Fruit fly (Drosophila melanogaster) whole organism, embryonic: ENCODE measurements around the gene CG32379.

Experiments
- Atf-2 ChIP-seq: fragments of 200-800 bp; sonication (Bioruptor generic); optimal IDR thresholded peaks from 2 replicates; lab custom pipeline; 2016; ENCODE audit warnings: missing biosample characterization, missing genetic modification characterization
- Bgb ChIP-seq: fragments of 200-800 bp; sonication (Bioruptor generic); IDR thresholded peaks from 2 replicates; pipeline ENCODE4 v1.3.6; 2022; ENCODE audit warnings: missing biosample characterization, missing genetic modification characterization; ENCODE audit not compliant: partially characterized antibody
- CG10209 ChIP-seq: fragments of 200-800 bp; sonication (Bioruptor generic); optimal IDR thresholded peaks from 3 replicates; lab custom pipeline; 2017; ENCODE audit warnings: missing biosample characterization, mild to moderate bottlenecking, missing genetic modification characterization, missing genetic modification reagents
- CG1024 ChIP-seq: fragments of 200-800 bp; sonication (Bioruptor generic); IDR thresholded peaks from 2 replicates; pipeline ENCODE4 v1.3.6; 2022; ENCODE audit warnings: missing biosample characterization, missing genetic modification characterization
- CG10321 ChIP-seq: fragments of 200-800 bp; sonication (Bioruptor generic); IDR thresholded peaks from 2 replicates; pipeline ENCODE4 v1.3.6; 2022; ENCODE audit warnings: missing biosample characterization, missing genetic modification characterization
- CG11560 ChIP-seq: fragments of 200-800 bp; sonication (Bioruptor generic); IDR thresholded peaks from 3 replicates; pipeline ENCODE4 v1.3.6; 2022; ENCODE audit warnings: missing biosample characterization, missing genetic modification characterization
- CG11723 ChIP-seq: fragments of 200-800 bp; sonication (Bioruptor generic); optimal IDR thresholded peaks from 2 replicates; lab custom pipeline; 2017; ENCODE audit warnings: missing biosample characterization, mild to moderate bottlenecking, missing genetic modification characterization
- CG12236 ChIP-seq: fragments of 200-800 bp; sonication (Bioruptor generic); optimal IDR thresholded peaks from 2 replicates; lab custom pipeline; 2016; ENCODE audit warnings: missing biosample characterization, missing genetic modification characterization
- CG13894 ChIP-seq: fragments of 200-800 bp; sonication (Bioruptor generic); optimal IDR thresholded peaks from 3 replicates; lab custom pipeline; 2018; ENCODE audit warnings: missing biosample characterization, mild to moderate bottlenecking, missing genetic modification characterization, moderate library complexity
- CG1603 ChIP-seq: fragments of 200-800 bp; sonication (Bioruptor generic); optimal IDR thresholded peaks from 2 replicates; lab custom pipeline; 2019; ENCODE audit warnings: missing biosample characterization, mild to moderate bottlenecking, missing genetic modification characterization, moderate library complexity
- CG17186 ChIP-seq: fragments of 200-800 bp; sonication (Bioruptor generic); optimal IDR thresholded peaks from 3 replicates; lab custom pipeline; 2017; ENCODE audit warnings: missing biosample characterization, missing genetic modification reagents, missing genetic modification characterization
- CG17612 ChIP-seq: fragments of 200-800 bp; sonication (Bioruptor generic); IDR thresholded peaks from 2 replicates; pipeline ENCODE4 v1.3.6; 2022; ENCODE audit warnings: missing biosample characterization, missing genetic modification characterization
- CG2120 ChIP-seq: fragments of 200-800 bp; sonication (Bioruptor generic); optimal IDR thresholded peaks from 3 replicates; lab custom pipeline; 2016; ENCODE audit warnings: missing biosample characterization, missing genetic modification characterization
- CG2712 ChIP-seq: fragments of 200-800 bp; optimal IDR thresholded peaks from 3 replicates; lab custom pipeline; 2019; ENCODE audit warnings: missing biosample characterization, mild to moderate bottlenecking, missing genetic modification characterization, moderate library complexity
- CG32532 ChIP-seq: fragments of 200-800 bp; sonication (Bioruptor generic); IDR thresholded peaks from 2 replicates; pipeline ENCODE4 v1.3.6; 2022; ENCODE audit warnings: missing biosample characterization, missing genetic modification characterization
- CG5953 ChIP-seq: fragments of 200-800 bp; sonication (Bioruptor generic); IDR thresholded peaks from 2 replicates; pipeline ENCODE4 v1.3.6; 2022; ENCODE audit warnings: missing biosample characterization, missing genetic modification characterization
- CG6175 ChIP-seq: fragments of 200-800 bp; sonication (Bioruptor generic); IDR thresholded peaks from 3 replicates; pipeline ENCODE4 v1.3.6; 2022; ENCODE audit warnings: missing biosample characterization, missing genetic modification characterization
- CG7271 ChIP-seq: fragments of 200-800 bp; sonication (Bioruptor generic); optimal IDR thresholded peaks from 2 replicates; lab custom pipeline; 2018; ENCODE audit warnings: missing biosample characterization, mild to moderate bottlenecking, missing genetic modification characterization, moderate library complexity
- CG7928 ChIP-seq: fragments of 200-800 bp; sonication (Bioruptor generic); optimal IDR thresholded peaks from 2 replicates; lab custom pipeline; 2017; ENCODE audit warnings: missing biosample characterization, mild to moderate bottlenecking, missing genetic modification characterization
- CG9609 ChIP-seq: fragments of 200-800 bp; sonication (Bioruptor generic); optimal IDR thresholded peaks from 3 replicates; lab custom pipeline; 2016; ENCODE audit warnings: missing biosample characterization, missing genetic modification characterization
- CG9932 ChIP-seq: fragments of 200-800 bp; sonication (Bioruptor generic); IDR thresholded peaks from 2 replicates; pipeline ENCODE4 v1.3.6; 2022; ENCODE audit warnings: missing biosample characterization, missing genetic modification characterization
- Chrac-16 ChIP-seq: fragments of 200-800 bp; sonication (Bioruptor generic); optimal IDR thresholded peaks from 3 replicates; lab custom pipeline; 2016; ENCODE audit warnings: missing biosample characterization, missing genetic modification characterization
- D ChIP-seq, 2 experiments: fragments of 200-800 bp in 1 of 2; fragments of >200 bp in 1 of 2; sonication (Bioruptor generic) in 1 of 2; optimal IDR thresholded peaks; 2 replicates in 1 of 2; 3 replicates in 1 of 2; lab custom pipeline; 2017; ENCODE audit warnings: mild to moderate bottlenecking in 1 of 2, missing biosample characterization in 1 of 2, missing genetic modification characterization in 1 of 2, missing genetic modification reagents in 1 of 2
- Deaf1 ChIP-seq: fragments of 200-800 bp; optimal IDR thresholded peaks from 3 replicates; lab custom pipeline; 2019; ENCODE audit warnings: missing biosample characterization, mild to moderate bottlenecking, missing genetic modification characterization, moderate library complexity
- Mad ChIP-seq: fragments of 200-800 bp; sonication (Bioruptor generic); optimal IDR thresholded peaks from 2 replicates; lab custom pipeline; 2016; ENCODE audit warnings: missing biosample characterization, missing genetic modification characterization
- PHDP ChIP-seq: fragments of 200-800 bp; sonication (Bioruptor generic); optimal IDR thresholded peaks from 3 replicates; lab custom pipeline; 2018; ENCODE audit warnings: missing biosample characterization, mild to moderate bottlenecking, missing genetic modification characterization, moderate library complexity
- Sry-δ ChIP-seq: fragments of 200-800 bp; sonication (Bioruptor generic); optimal IDR thresholded peaks from 2 replicates; lab custom pipeline; 2016; ENCODE audit warnings: missing biosample characterization, missing genetic modification characterization
- Ssrp ChIP-seq: fragments of 200-800 bp; sonication (Bioruptor generic); optimal IDR thresholded peaks from 2 replicates; lab custom pipeline; 2018; ENCODE audit warnings: missing biosample characterization, mild to moderate bottlenecking, missing genetic modification characterization, moderate library complexity
- abd-A ChIP-seq: fragments of 200-800 bp; sonication (Bioruptor generic); optimal IDR thresholded peaks from 3 replicates; lab custom pipeline; 2019; ENCODE audit warnings: missing biosample characterization, mild to moderate bottlenecking, missing genetic modification characterization, moderate library complexity
- al ChIP-seq: fragments of 200-800 bp; sonication (Bioruptor generic); IDR thresholded peaks from 2 replicates; pipeline ENCODE4 v1.3.6; 2022; ENCODE audit warnings: missing biosample characterization, missing genetic modification characterization
- ash1 ChIP-seq: fragments of 200-800 bp; sonication (Bioruptor generic); optimal IDR thresholded peaks from 2 replicates; lab custom pipeline; 2018; ENCODE audit warnings: missing biosample characterization, mild to moderate bottlenecking, missing genetic modification characterization
- da ChIP-seq: fragments of 200-800 bp; sonication (Bioruptor generic); optimal IDR thresholded peaks from 2 replicates; lab custom pipeline; 2016; ENCODE audit warnings: missing biosample characterization, missing genetic modification characterization
- dmrt11E ChIP-seq: fragments of 200-800 bp; sonication (Bioruptor generic); optimal IDR thresholded peaks from 3 replicates; lab custom pipeline; 2018; ENCODE audit warnings: missing biosample characterization, mild to moderate bottlenecking, missing genetic modification characterization, moderate library complexity
- dysf ChIP-seq: fragments of 200-800 bp; sonication (Bioruptor generic); IDR thresholded peaks from 3 replicates; pipeline ENCODE4 v1.3.6; 2022; ENCODE audit warnings: missing biosample characterization, missing genetic modification characterization
- gsb ChIP-seq: fragments of 200-800 bp; sonication (Bioruptor generic); IDR thresholded peaks from 2 replicates; pipeline ENCODE4 v1.3.6; 2022; ENCODE audit warnings: missing biosample characterization, missing genetic modification characterization
- klu ChIP-seq: fragments of 200-800 bp; sonication (Bioruptor generic); IDR thresholded peaks from 2 replicates; pipeline ENCODE4 v1.3.6; 2022; ENCODE audit warnings: missing biosample characterization, missing genetic modification characterization
- lbe ChIP-seq: fragments of 200-800 bp; sonication (Bioruptor generic); optimal IDR thresholded peaks from 2 replicates; lab custom pipeline; 2016; ENCODE audit warnings: missing biosample characterization, mild to moderate bottlenecking, missing genetic modification characterization
- lov ChIP-seq, 2 experiments: fragments of 200-800 bp in 1 of 2; fragments of >200 bp in 1 of 2; sonication (Bioruptor generic) in 1 of 2; IDR thresholded peaks in 1 of 2; optimal IDR thresholded peaks in 1 of 2; 2 replicates in 1 of 2; 3 replicates in 1 of 2; pipeline versions ENCODE4 v1.3.6 to Lab custom; 2017 to 2022; ENCODE audit warnings: missing biosample characterization in 1 of 2, missing genetic modification characterization in 1 of 2
- nau ChIP-seq: fragments of 200-800 bp; sonication (Bioruptor generic); optimal IDR thresholded peaks from 3 replicates; lab custom pipeline; 2017; ENCODE audit warnings: missing biosample characterization, mild to moderate bottlenecking, missing genetic modification characterization, missing genetic modification reagents
- onecut ChIP-seq: fragments of 200-800 bp; sonication (Bioruptor generic); IDR thresholded peaks from 2 replicates; pipeline ENCODE4 v1.3.6; 2022; ENCODE audit warnings: missing biosample characterization, missing genetic modification characterization
- org-1 ChIP-seq: fragments of 200-800 bp; sonication (Bioruptor generic); optimal IDR thresholded peaks from 2 replicates; lab custom pipeline; 2017; ENCODE audit warnings: missing biosample characterization, missing genetic modification characterization
- pfk ChIP-seq: fragments of 200-800 bp; sonication (Bioruptor generic); optimal IDR thresholded peaks from 2 replicates; lab custom pipeline; 2018; ENCODE audit warnings: missing biosample characterization, mild to moderate bottlenecking, missing genetic modification characterization, moderate library complexity
- rib ChIP-seq: fragments of 200-800 bp; sonication (Bioruptor generic); IDR thresholded peaks from 2 replicates; pipeline ENCODE4 v1.3.6; 2022; ENCODE audit warnings: missing biosample characterization, missing genetic modification characterization
- scrt ChIP-seq: fragments of 200-800 bp; sonication (Bioruptor generic); optimal IDR thresholded peaks from 2 replicates; lab custom pipeline; 2018; ENCODE audit warnings: missing biosample characterization, mild to moderate bottlenecking, missing genetic modification characterization, moderate library complexity
- shn ChIP-seq: fragments of 200-800 bp; sonication (Bioruptor generic); optimal IDR thresholded peaks from 3 replicates; lab custom pipeline; 2016; ENCODE audit warnings: missing biosample characterization, missing genetic modification characterization
- unpg ChIP-seq: fragments of 200-800 bp; sonication (Bioruptor generic); optimal IDR thresholded peaks from 3 replicates; lab custom pipeline; 2018; ENCODE audit warnings: missing biosample characterization, mild to moderate bottlenecking, missing genetic modification characterization, moderate library complexity
- wor ChIP-seq: fragments of 200-800 bp; sonication (Bioruptor generic); IDR thresholded peaks from 2 replicates; pipeline ENCODE4 v1.3.6; 2022; ENCODE audit warnings: missing biosample characterization, missing genetic modification characterization
- zf30C ChIP-seq: fragments of 200-800 bp; sonication (Bioruptor generic); optimal IDR thresholded peaks from 3 replicates; lab custom pipeline; 2018; ENCODE audit warnings: missing biosample characterization, mild to moderate bottlenecking, missing genetic modification characterization

The CG32379 gene

DNA sequence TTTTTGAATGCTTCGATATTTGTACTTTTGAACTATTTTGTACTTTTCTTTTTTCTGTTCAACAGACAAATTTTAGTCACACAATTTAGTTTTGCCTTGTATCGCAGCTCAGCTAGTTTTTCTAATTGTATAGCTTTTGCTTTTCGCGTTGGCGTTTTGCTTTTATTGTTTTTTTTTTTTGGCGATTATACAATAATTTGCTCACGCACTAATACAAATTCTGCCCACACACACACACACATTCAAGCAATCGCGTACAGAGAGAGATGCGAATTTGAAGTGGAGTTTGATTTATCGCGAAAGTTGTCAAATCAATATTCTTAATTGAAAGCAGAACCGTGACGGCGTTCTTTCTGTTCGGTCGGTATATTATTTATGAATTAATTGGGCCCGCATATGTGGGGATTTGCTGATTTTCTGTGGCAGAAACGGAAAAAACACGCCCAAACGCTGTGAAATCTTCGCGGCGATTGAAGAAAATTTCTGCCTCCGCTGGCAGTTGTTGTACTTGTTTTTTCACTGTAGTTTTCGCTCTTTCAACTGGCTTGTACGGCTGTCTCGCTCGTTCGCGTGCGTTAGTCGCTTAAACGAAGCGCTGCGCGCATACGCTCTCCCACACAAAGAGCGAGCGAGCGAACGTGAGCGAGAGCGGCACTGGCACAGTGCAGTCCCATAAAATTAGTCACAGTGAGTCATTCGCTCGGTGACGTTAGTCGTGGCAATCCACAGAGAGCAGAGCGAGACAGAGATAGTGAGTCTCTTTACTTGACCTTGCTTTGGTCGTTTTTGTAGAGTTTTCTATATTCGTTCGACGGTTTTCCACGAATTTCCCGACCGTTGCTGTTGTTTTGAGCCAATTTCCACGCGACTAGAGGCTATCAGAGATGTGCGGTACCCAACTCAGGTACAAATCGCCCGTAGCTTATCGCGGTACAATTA is 38.8 kb downstream of the CG32379 start, which contains the start of gene Rac2 (continued):
- TF ChIP-seq pfk (GFP tag; lab: Kevin White, UChicago) (peak; percentile 3), lov (optimal IDR thresholded peaks at IDR 0.05; lab: Kevin White, UChicago) (no peak), lov (GFP tag; IDR thresholded peaks at IDR 0.05; lab: Robert Waterston, UW) (no peak), da (no peak), Mad (GFP tag; lab: Kevin White, UChicago) (no peak), dysf (peak; percentile 40; the same call in 1 of the 3 replicates), unpg (GFP tag; lab: Kevin White, UChicago) (no peak), Bgb (GFP tag; lab: Robert Waterston, UW) (peak; percentile 36; the same call in 1 of the 2 replicates), klu (GFP tag; lab: Robert Waterston, UW) (no peak), CG17186 (GFP tag; lab: Kevin White, UChicago) (no peak), abd-A (tag; lab: Kevin White, UChicago) (peak; percentile 58), shn (GFP tag; lab: Kevin White, UChicago) (peak; percentile 85), CG13894 (tag; lab: Kevin White, UChicago) (no peak), zf30C (peak; percentile 83), CG9932 (GFP tag; lab: Robert Waterston, UW) (peak; percentile 52), CG10209 (GFP tag; lab: Kevin White, UChicago) (no peak), dmrt11E (no peak), gsb (GFP tag; lab: Robert Waterston, UW) (0 out of 2 replicates have a peak, but pooled peaks have one; percentile 7), wor (GFP tag; lab: Robert Waterston, UW) (no peak), org-1 (GFP tag; lab: Kevin White, UChicago) (no peak), CG10321 (GFP tag; lab: Robert Waterston, UW) (peak; percentile 96), rib (GFP tag; lab: Robert Waterston, UW) (peak; percentile 64; the same call in 1 of the 2 replicates), CG7928 (no peak), al (GFP tag; lab: Robert Waterston, UW) (no peak), CG6175 (no peak), PHDP (tag; lab: Kevin White, UChicago) (peak; percentile 23), onecut (GFP tag; lab: Robert Waterston, UW) (no peak), Atf-2 (GFP tag; lab: Kevin White, UChicago) (no peak), CG9609 (GFP tag; lab: Kevin White, UChicago) (no peak), nau (no peak), CG11560 (no peak), CG17612 (no peak), Ssrp (tag; lab: Kevin White, UChicago) (no peak), D (optimal IDR thresholded peaks at IDR 0.05; lab: Kevin White, UChicago) (no peak), D (GFP tag; optimal IDR thresholded peaks at IDR 0.05; lab: Kevin White, UChicago) (no peak), CG12236 (GFP tag; lab: Kevin White, UChicago) (no peak), CG7271 (no peak), Sry-δ (GFP tag; lab: Kevin White, UChicago) (no peak), ash1 (GFP tag; lab: Kevin White, UChicago) (no peak), lbe (GFP tag; lab: Kevin White, UChicago) (no peak), CG1603 (tag; lab: Kevin White, UChicago) (peak; percentile 1), CG32532 (GFP tag; lab: Robert Waterston, UW) (peak; percentile 61; the same call in 1 of the 2 replicates), scrt (no peak), Deaf1 (tag; lab: Kevin White, UChicago) (peak; percentile 79), CG11723 (GFP tag; lab: Kevin White, UChicago) (no peak), CG1024 (no peak), CG2120 (GFP tag; lab: Kevin White, UChicago) (peak; percentile 38), CG5953 (GFP tag; lab: Robert Waterston, UW) (0 out of 2 replicates have a peak, but pooled peaks have one; percentile 3), CG2712 (tag; lab: Kevin White, UChicago) (peak; percentile 23), Chrac-16 (GFP tag; lab: Kevin White, UChicago) (no peak)
